Worm (Caenorhabditis elegans): Measurements from ENCODE around the gene cnnm-1.

Gene cnnm-1

DNA sequence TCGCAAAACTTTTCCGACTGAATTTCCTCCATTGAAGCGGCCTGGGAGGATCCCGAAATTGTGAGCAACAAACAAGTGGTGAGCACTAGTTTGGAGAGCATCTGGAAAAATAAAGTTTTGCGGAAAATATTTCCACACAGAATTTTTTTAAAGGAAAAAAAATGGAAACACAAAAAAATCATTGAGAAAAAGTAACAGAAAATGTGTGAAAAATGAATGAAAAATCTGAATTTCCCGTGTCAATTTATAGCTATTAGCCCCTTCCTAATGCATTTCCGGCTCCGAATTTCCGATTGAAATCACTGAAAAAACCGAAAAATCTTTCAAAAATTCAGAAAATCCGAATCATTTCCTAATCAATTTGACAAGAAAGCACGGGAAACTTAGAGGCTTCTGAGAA, 14.9 kb downstream of the cnnm-1 start, which contains the start of gene flp-17:
Gene flp-17 (minus strand): TSS at position 101 of the 400 bp plus-strand sequence.
- TF ChIP-seq lin-32 (GFP tag; optimal IDR thresholded peaks at IDR 0.05) (no peak), sptf-1 (tag; optimal IDR thresholded peaks at IDR 0.05) (no peak), unc-39 (tag; optimal IDR thresholded peaks at IDR 0.05) (no peak), lsy-2 (tag; optimal IDR thresholded peaks at IDR 0.05) (no peak), mab-5 (tag; optimal IDR thresholded peaks at IDR 0.05) (no peak), mls-2 (tag; optimal IDR thresholded peaks at IDR 0.05) (no peak), ces-1 (GFP tag; optimal IDR thresholded peaks at IDR 0.05) (no peak), nhr-28 (tag; optimal IDR thresholded peaks at IDR 0.05) (no peak)

- TF ChIP-seq ceh-43 (GFP tag; optimal IDR thresholded peaks at IDR 0.05) (no peak), nhr-237 (tag; optimal IDR thresholded peaks at IDR 0.05) (no peak), zip-8 (tag; optimal IDR thresholded peaks at IDR 0.05) (no peak), ces-1 (GFP tag; optimal IDR thresholded peaks at IDR 0.05) (no peak), hlh-1 (tag; optimal IDR thresholded peaks at IDR 0.05) (no peak), ceh-39 (tag; optimal IDR thresholded peaks at IDR 0.05) (no peak), ham-2 (GFP tag; optimal IDR thresholded peaks at IDR 0.05) (no peak), ceh-83 (GFP tag; optimal IDR thresholded peaks at IDR 0.05) (no peak), nhr-12 (tag; optimal IDR thresholded peaks at IDR 0.05) (no peak), flh-1 (GFP tag; optimal IDR thresholded peaks at IDR 0.05) (no peak), cnd-1 (tag; optimal IDR thresholded peaks at IDR 0.05) (no peak), nhr-2 (tag; optimal IDR thresholded peaks at IDR 0.05) (no peak)
Measured at ce11 chrIV:17189193-17189592, 17.5 kb downstream of the cnnm-1 start.

- TF ChIP-seq unc-39 (tag; optimal IDR thresholded peaks at IDR 0.05) (no peak), ceh-83 (GFP tag; optimal IDR thresholded peaks at IDR 0.05) (no peak)
Measured at ce11 chrIV:17183629-17184028, 23.0 kb downstream of the cnnm-1 start, which contains the start of gene col-138. TSS of gene col-138 (minus strand) at chrIV:17183729.

- TF ChIP-seq ces-1 (GFP tag; optimal IDR thresholded peaks at IDR 0.05) = no peak
- no peak for TF ChIP-seq nhr-12 (tag; optimal IDR thresholded peaks at IDR 0.05)
- TF ChIP-seq nhr-237 (tag; optimal IDR thresholded peaks at IDR 0.05) = no peak
- no peak for TF ChIP-seq unc-120 (tag; optimal IDR thresholded peaks at IDR 0.05; ENCODE audit: poor library complexity, severe bottlenecking)
- TF ChIP-seq mep-1 (tag; optimal IDR thresholded peaks at IDR 0.05) = no peak
- no peak for TF ChIP-seq lin-13 (tag; optimal IDR thresholded peaks at IDR 0.05)
- no peak for TF ChIP-seq tbx-8 (GFP tag; optimal IDR thresholded peaks at IDR 0.05)
- no peak for TF ChIP-seq nhr-2 (tag; optimal IDR thresholded peaks at IDR 0.05)
- no peak for TF ChIP-seq ceh-83 (GFP tag; optimal IDR thresholded peaks at IDR 0.05)
- no peak for TF ChIP-seq sem-2 (GFP tag; optimal IDR thresholded peaks at IDR 0.05)
- TF ChIP-seq ztf-11 (tag; optimal IDR thresholded peaks at IDR 0.05) = no peak
- TF ChIP-seq ceh-39 (tag; optimal IDR thresholded peaks at IDR 0.05) = no peak
- TF ChIP-seq ceh-43 (GFP tag; optimal IDR thresholded peaks at IDR 0.05) = no peak
Measured at ce11 chrIV:17183032-17183608, 23.5 kb downstream of the cnnm-1 start.

DNA sequence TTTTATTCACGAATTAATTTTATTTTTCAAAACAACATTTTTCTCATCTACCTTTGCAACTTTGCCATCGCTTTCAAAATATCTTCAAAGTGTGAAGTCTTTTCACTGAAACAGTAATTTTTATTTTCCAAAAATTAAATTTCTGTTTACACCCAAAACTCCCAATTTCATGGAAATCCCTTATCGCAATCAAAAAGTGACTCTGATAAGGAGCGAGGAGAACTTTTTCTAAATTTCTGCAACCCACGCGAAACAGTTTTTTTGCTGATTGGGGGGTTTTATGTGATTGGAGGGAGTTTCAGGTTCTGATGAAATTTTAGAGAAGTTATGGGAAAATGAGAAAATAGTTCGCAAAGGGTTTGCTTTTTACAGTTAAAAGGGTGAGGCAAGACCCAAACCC, 27.1 kb downstream of the cnnm-1 start:
- no peak for TF ChIP-seq zip-8 (tag; optimal IDR thresholded peaks at IDR 0.05)
- TF ChIP-seq lin-32 (GFP tag; optimal IDR thresholded peaks at IDR 0.05) = no peak
- TF ChIP-seq lin-13 (tag; optimal IDR thresholded peaks at IDR 0.05) = no peak
- no peak for TF ChIP-seq ces-1 (GFP tag; optimal IDR thresholded peaks at IDR 0.05)
- no peak for TF ChIP-seq nhr-28 (tag; optimal IDR thresholded peaks at IDR 0.05)
- TF ChIP-seq unc-39 (tag; optimal IDR thresholded peaks at IDR 0.05) = no peak
- TF ChIP-seq bed-3 (GFP tag; optimal IDR thresholded peaks at IDR 0.05) = no peak

- no peak for TF ChIP-seq sptf-1 (tag; optimal IDR thresholded peaks at IDR 0.05)
- no peak for TF ChIP-seq ham-2 (GFP tag; optimal IDR thresholded peaks at IDR 0.05)
- TF ChIP-seq tbx-8 (GFP tag; optimal IDR thresholded peaks at IDR 0.05) = no peak
- TF ChIP-seq nhr-28 (tag; optimal IDR thresholded peaks at IDR 0.05) = no peak
- no peak for TF ChIP-seq ztf-11 (tag; optimal IDR thresholded peaks at IDR 0.05)
- no peak for TF ChIP-seq drap-1 (GFP tag; optimal IDR thresholded peaks at IDR 0.05)
- no peak for TF ChIP-seq elt-3 (tag; optimal IDR thresholded peaks at IDR 0.05)
- TF ChIP-seq zip-8 (tag; optimal IDR thresholded peaks at IDR 0.05) = no peak
- TF ChIP-seq ceh-83 (GFP tag; optimal IDR thresholded peaks at IDR 0.05) = no peak
Measured at ce11 chrIV:17179071-17179470, 27.6 kb downstream of the cnnm-1 start.
